Worm (Caenorhabditis elegans): ENCODE results near the gene fipr-5.

ce11 chrV:10228360-10228759 is 7.1 kb upstream of the fipr-5 start, which contains the start of gene fipr-4:
- TF ChIP-seq nhr-28 (tag; optimal IDR thresholded peaks at IDR 0.05) = no peak
- no peak for TF ChIP-seq pha-4 (tag; optimal IDR thresholded peaks at IDR 0.05)
- no peak for TF ChIP-seq ham-2 (GFP tag; optimal IDR thresholded peaks at IDR 0.05)
- no peak for TF ChIP-seq unc-62 (GFP tag; optimal IDR thresholded peaks at IDR 0.05)
- TF ChIP-seq nhr-237 (tag; optimal IDR thresholded peaks at IDR 0.05) = no peak
- TF ChIP-seq ztf-11 (tag; optimal IDR thresholded peaks at IDR 0.05) = no peak
- TF ChIP-seq blmp-1 (tag; optimal IDR thresholded peaks at IDR 0.05) = no peak
- TF ChIP-seq M03D4.4 (tag; optimal IDR thresholded peaks at IDR 0.05) = no peak
- no peak for TF ChIP-seq nhr-12 (tag; optimal IDR thresholded peaks at IDR 0.05)
- no peak for TF ChIP-seq lin-32 (GFP tag; optimal IDR thresholded peaks at IDR 0.05)
- TF ChIP-seq unc-39 (tag; optimal IDR thresholded peaks at IDR 0.05) = no peak
- TF ChIP-seq nhr-76 (tag; optimal IDR thresholded peaks at IDR 0.05) = no peak
